Worm (Caenorhabditis elegans): ENCODE data around the gene cpd-2.
"Not testable (repeated sequence)": the region's sequence is repeated elsewhere in the genome, so short reads cannot be mapped to it uniquely, and the experiment has no call there.

- TF ChIP-seq unc-130 (GFP tag; optimal IDR thresholded peaks at IDR 0.05); ama-1 (optimal IDR thresholded peaks at IDR 0.05); ama-1 (GFP tag; optimal IDR thresholded peaks at IDR 0.05); ets-4 (GFP tag; optimal IDR thresholded peaks at IDR 0.05); snpc-4 (GFP tag; optimal IDR thresholded peaks at IDR 0.05); snpc-4 (tag; optimal IDR thresholded peaks at IDR 0.05); atf-7 (tag; optimal IDR thresholded peaks at IDR 0.05); sdz-38 (tag; optimal IDR thresholded peaks at IDR 0.05); nfya-1 (tag; optimal IDR thresholded peaks at IDR 0.05; ENCODE audit: borderline replicate concordance, insufficient read depth); ztf-6 (GFP tag; IDR thresholded peaks at IDR 0.05); him-1 (tag; optimal IDR thresholded peaks at IDR 0.05); hmg-20 (GFP tag; IDR thresholded peaks at IDR 0.05): not testable (repeated sequence)
Observed at ce11 chrX:16062385-16062784, 12.7 kb downstream of the cpd-2 start, which contains the start of gene T27A8.3.
